Fruit fly (Drosophila melanogaster) whole organism, embryonic: ENCODE measurements around the gene CG42671.
A peak's percentile ranks its signal among the peaks of the same experiment; 100 is the strongest.

Source experiments
- Antp ChIP-seq: fragments of 200-800 bp; sonication (Bioruptor generic); optimal IDR thresholded peaks from 3 replicates; lab custom pipeline; 2016; ENCODE audit warnings: missing biosample characterization, missing genetic modification characterization
- CG10267 ChIP-seq: fragments of 200-800 bp; sonication (Bioruptor generic); optimal IDR thresholded peaks from 2 replicates; lab custom pipeline; 2018; ENCODE audit warnings: missing biosample characterization, mild to moderate bottlenecking, missing genetic modification characterization, moderate library complexity
- CG10565 ChIP-seq: fragments of 200-800 bp; sonication (Bioruptor generic); optimal IDR thresholded peaks from 3 replicates; lab custom pipeline; 2016; ENCODE audit warnings: missing biosample characterization, mild to moderate bottlenecking, missing genetic modification characterization
- CG11695 ChIP-seq: fragments of 200-800 bp; sonication (Bioruptor generic); IDR thresholded peaks from 3 replicates; pipeline ENCODE4 v1.3.6; 2022; ENCODE audit warnings: missing biosample characterization, missing genetic modification characterization
- CG11696 ChIP-seq: fragments of 200-800 bp; sonication (Bioruptor generic); IDR thresholded peaks from 2 replicates; pipeline ENCODE4 v1.3.6; 2022; ENCODE audit warnings: missing biosample characterization, missing genetic modification characterization
- CG12769 ChIP-seq: fragments of 200-800 bp; sonication (Bioruptor generic); optimal IDR thresholded peaks from 2 replicates; lab custom pipeline; 2019; ENCODE audit warnings: missing biosample characterization, mild to moderate bottlenecking, missing genetic modification characterization, moderate library complexity
- CG15601 ChIP-seq: fragments of 200-800 bp; sonication (Bioruptor generic); optimal IDR thresholded peaks from 3 replicates; lab custom pipeline; 2019; ENCODE audit warnings: missing biosample characterization, mild to moderate bottlenecking, missing genetic modification characterization, moderate library complexity
- CG18011 ChIP-seq: fragments of 200-800 bp; sonication (Bioruptor generic); optimal IDR thresholded peaks from 2 replicates; lab custom pipeline; 2017; ENCODE audit warnings: missing biosample characterization, missing genetic modification characterization, mild to moderate bottlenecking, moderate library complexity, missing genotype
- CG2678 ChIP-seq: fragments of 200-800 bp; sonication (Bioruptor generic); optimal IDR thresholded peaks from 3 replicates; lab custom pipeline; 2019; ENCODE audit warnings: missing biosample characterization, mild to moderate bottlenecking, missing genetic modification characterization, moderate library complexity
- CG3163 ChIP-seq: fragments of 200-800 bp; sonication (Bioruptor generic); optimal IDR thresholded peaks from 3 replicates; lab custom pipeline; 2016; ENCODE audit warnings: missing biosample characterization, missing genetic modification characterization
- CG33557 ChIP-seq: fragments of 200-800 bp; sonication (Bioruptor generic); optimal IDR thresholded peaks from 2 replicates; lab custom pipeline; 2019; ENCODE audit warnings: missing biosample characterization, mild to moderate bottlenecking, missing genetic modification characterization, moderate library complexity
- CG34422 ChIP-seq: fragments of 200-800 bp; sonication (Bioruptor generic); IDR thresholded peaks from 3 replicates; pipeline ENCODE4 v1.3.6; 2022; ENCODE audit warnings: missing biosample characterization, missing genetic modification characterization
- CG4707 ChIP-seq: fragments of 200-800 bp; sonication (Bioruptor generic); optimal IDR thresholded peaks from 2 replicates; lab custom pipeline; 2018; ENCODE audit warnings: missing biosample characterization, mild to moderate bottlenecking, missing genetic modification characterization, moderate library complexity
- CG6175 ChIP-seq: fragments of 200-800 bp; sonication (Bioruptor generic); IDR thresholded peaks from 3 replicates; pipeline ENCODE4 v1.3.6; 2022; ENCODE audit warnings: missing biosample characterization, missing genetic modification characterization
- CG7357 ChIP-seq: fragments of 200-800 bp; sonication (Bioruptor generic); IDR thresholded peaks from 3 replicates; pipeline ENCODE4 v1.3.6; 2022; ENCODE audit warnings: missing biosample characterization, missing genetic modification characterization
- CrebB ChIP-seq: fragments of 200-800 bp; sonication (Bioruptor generic); optimal IDR thresholded peaks from 3 replicates; lab custom pipeline; 2018; ENCODE audit warnings: missing biosample characterization, mild to moderate bottlenecking, missing genetic modification characterization
- Drgx ChIP-seq: fragments of 200-800 bp; sonication (Bioruptor generic); IDR thresholded peaks from 2 replicates; pipeline ENCODE4 v1.3.6; 2022; ENCODE audit warnings: missing biosample characterization, missing genetic modification characterization
- HLHmδ ChIP-seq: fragments of 200-800 bp; sonication (Bioruptor generic); optimal IDR thresholded peaks from 2 replicates; lab custom pipeline; 2018; ENCODE audit warnings: missing biosample characterization, mild to moderate bottlenecking, missing genetic modification characterization, moderate library complexity
- MESR4 ChIP-seq: fragments of 200-800 bp; sonication (Bioruptor generic); optimal IDR thresholded peaks from 2 replicates; lab custom pipeline; 2018; ENCODE audit warnings: missing biosample characterization, mild to moderate bottlenecking, missing genetic modification characterization, moderate library complexity
- Rfx ChIP-seq: fragments of 200-800 bp; sonication (Bioruptor generic); IDR thresholded peaks from 2 replicates; pipeline ENCODE4 v1.3.6; 2022; ENCODE audit warnings: missing biosample characterization, missing genetic modification characterization
- Sox102F ChIP-seq: fragments of 200-800 bp; sonication (Bioruptor generic); optimal IDR thresholded peaks from 2 replicates; lab custom pipeline; 2018; ENCODE audit warnings: missing biosample characterization, mild to moderate bottlenecking, missing genetic modification characterization, moderate library complexity
- Trl ChIP-seq, 3 experiments: fragments of >200 bp in 2 of 3; fragments of 200-800 bp in 1 of 3; sonication (Bioruptor generic) in 1 of 3; optimal IDR thresholded peaks; 2 replicates in 1 of 3; 3 replicates in 2 of 3; lab custom pipeline; 2016 to 2017; ENCODE audit warnings: missing biosample characterization in 1 of 3, missing genetic modification characterization in 1 of 3
- ac ChIP-seq: fragments of 200-800 bp; sonication (Bioruptor generic); optimal IDR thresholded peaks from 3 replicates; lab custom pipeline; 2017; ENCODE audit warnings: missing biosample characterization, mild to moderate bottlenecking, missing genetic modification characterization
- ash1 ChIP-seq: fragments of 200-800 bp; sonication (Bioruptor generic); optimal IDR thresholded peaks from 2 replicates; lab custom pipeline; 2018; ENCODE audit warnings: missing biosample characterization, mild to moderate bottlenecking, missing genetic modification characterization
- bbx ChIP-seq: fragments of 200-800 bp; sonication (Bioruptor generic); IDR thresholded peaks from 2 replicates; pipeline ENCODE4 v1.3.6; 2022; ENCODE audit warnings: missing biosample characterization, missing genetic modification characterization; ENCODE audit not compliant: partially characterized antibody
- bsh ChIP-seq, 2 experiments: fragments of 200-800 bp; sonication (Bioruptor generic); optimal IDR thresholded peaks; 2 replicates each; lab custom pipeline; 2017 to 2018; ENCODE audit warnings: mild to moderate bottlenecking in 2 of 2, missing biosample characterization in 2 of 2, missing genetic modification characterization in 2 of 2, moderate library complexity in 1 of 2
- cg ChIP-seq: fragments of 200-800 bp; sonication (Bioruptor generic); optimal IDR thresholded peaks from 3 replicates; lab custom pipeline; 2019; ENCODE audit warnings: missing biosample characterization, mild to moderate bottlenecking, missing genetic modification characterization, moderate library complexity
- chinmo ChIP-seq: fragments of 200-800 bp; sonication (Bioruptor generic); IDR thresholded peaks from 4 replicates; pipeline ENCODE4 v1.3.6; 2022; ENCODE audit warnings: missing biosample characterization, missing genetic modification characterization; ENCODE audit not compliant: partially characterized antibody
- crp ChIP-seq, 2 experiments: fragments of 200-800 bp; sonication (Bioruptor generic); optimal IDR thresholded peaks; 2 replicates in 1 of 2; 3 replicates in 1 of 2; lab custom pipeline; 2017; ENCODE audit warnings: missing biosample characterization in 2 of 2, missing genetic modification characterization in 2 of 2, mild to moderate bottlenecking in 1 of 2, moderate library complexity in 1 of 2
- gfzf ChIP-seq: fragments of 200-800 bp; sonication (Bioruptor generic); optimal IDR thresholded peaks from 2 replicates; lab custom pipeline; 2016; ENCODE audit warnings: missing biosample characterization, mild to moderate bottlenecking, missing genetic modification characterization, moderate library complexity
- her ChIP-seq: fragments of 200-800 bp; sonication (Bioruptor generic); optimal IDR thresholded peaks from 2 replicates; lab custom pipeline; 2016; ENCODE audit warnings: missing biosample characterization, missing genetic modification characterization
- inv ChIP-seq: fragments of 200-800 bp; sonication (Bioruptor generic); IDR thresholded peaks from 2 replicates; pipeline ENCODE4 v1.3.6; 2022; ENCODE audit warnings: missing biosample characterization, missing genetic modification characterization; ENCODE audit not compliant: partially characterized antibody
- lab ChIP-seq: fragments of 200-800 bp; sonication (Bioruptor generic); optimal IDR thresholded peaks from 3 replicates; lab custom pipeline; 2017; ENCODE audit warnings: missing biosample characterization, missing genetic modification characterization, mild to moderate bottlenecking, moderate library complexity, missing genetic modification reagents
- lmd ChIP-seq: fragments of 200-800 bp; sonication (Bioruptor generic); IDR thresholded peaks from 2 replicates; pipeline ENCODE4 v1.3.6; 2022; ENCODE audit warnings: missing biosample characterization, missing genetic modification characterization
- odd ChIP-seq: fragments of 200-800 bp; sonication (Bioruptor generic); optimal IDR thresholded peaks from 2 replicates; lab custom pipeline; 2017; ENCODE audit warnings: missing biosample characterization, mild to moderate bottlenecking, missing genetic modification characterization
- phol ChIP-seq: fragments of 200-800 bp; sonication (Bioruptor generic); optimal IDR thresholded peaks from 3 replicates; lab custom pipeline; 2018; ENCODE audit warnings: missing biosample characterization, mild to moderate bottlenecking, missing genetic modification characterization, moderate library complexity
- sens ChIP-seq: fragments of 200-800 bp; sonication (Bioruptor generic); peaks from one replicate; lab custom pipeline; 2016; ENCODE audit warnings: missing biosample characterization, missing genetic modification characterization
- sna ChIP-seq: fragments of 200-800 bp; sonication (Bioruptor generic); IDR thresholded peaks from 2 replicates; pipeline ENCODE4 v1.3.6; 2022; ENCODE audit warnings: missing biosample characterization, missing genetic modification characterization; ENCODE audit not compliant: partially characterized antibody
- ssp ChIP-seq: fragments of 200-800 bp; sonication (Bioruptor generic); IDR thresholded peaks from 2 replicates; pipeline ENCODE4 v1.3.6; 2022; ENCODE audit warnings: missing biosample characterization, missing genetic modification characterization
- stc ChIP-seq: fragments of 200-800 bp; sonication (Bioruptor generic); IDR thresholded peaks from 2 replicates; pipeline ENCODE4 v1.3.6; 2022; ENCODE audit warnings: missing biosample characterization, missing genetic modification characterization
- tap ChIP-seq: fragments of 200-800 bp; optimal IDR thresholded peaks from 3 replicates; lab custom pipeline; 2019; ENCODE audit warnings: missing biosample characterization, mild to moderate bottlenecking, missing genetic modification characterization, moderate library complexity
- toy ChIP-seq: fragments of 200-800 bp; sonication (Bioruptor generic); IDR thresholded peaks from 2 replicates; pipeline ENCODE4 v1.3.6; 2022; ENCODE audit warnings: missing biosample characterization, missing genetic modification characterization
- twi ChIP-seq: fragments of 200-800 bp; optimal IDR thresholded peaks from 2 replicates; lab custom pipeline; 2019; ENCODE audit warnings: missing biosample characterization, mild to moderate bottlenecking, missing genetic modification characterization, moderate library complexity
- usp ChIP-seq: fragments of >200 bp; optimal IDR thresholded peaks from 2 replicates; lab custom pipeline; 2017; ENCODE audit warnings: missing biosample characterization, missing genetic modification characterization
- vvl ChIP-seq: fragments of 200-800 bp; sonication (Bioruptor generic); IDR thresholded peaks from 2 replicates; pipeline ENCODE4 v1.3.6; 2022; ENCODE audit warnings: missing biosample characterization, missing genetic modification characterization
- yki ChIP-seq: fragments of >200 bp; optimal IDR thresholded peaks from 3 replicates; lab custom pipeline; 2018
- zen ChIP-seq: fragments of 200-800 bp; sonication (Bioruptor generic); optimal IDR thresholded peaks from 3 replicates; lab custom pipeline; 2018; ENCODE audit warnings: missing biosample characterization, mild to moderate bottlenecking, missing genetic modification characterization, moderate library complexity

CG42671 gene

dm6 chr3L:11247370-11248255, 33.3 kb downstream of the CG42671 start (continued):
- peak; percentile 97 for TF ChIP-seq chinmo (GFP tag; lab: Robert Waterston, UW)
- TF ChIP-seq sna (GFP tag; lab: Robert Waterston, UW): peak; percentile 70
- TF ChIP-seq toy: no peak
- TF ChIP-seq vvl (GFP tag; lab: Robert Waterston, UW): peak; percentile 67; the same call in 1 of the 2 replicates
- TF ChIP-seq CG12769 (tag; lab: Kevin White, UChicago): peak; percentile 3
- peak; percentile 22 to 52 for TF ChIP-seq bsh (GFP tag; optimal IDR thresholded peaks at IDR 0.05; lab: Kevin White, UChicago)
- TF ChIP-seq CG15601 (tag; lab: Kevin White, UChicago): peak; percentile 3
- TF ChIP-seq ssp (GFP tag; lab: Robert Waterston, UW): no peak
- peak; percentile 12; the same call in 1 of the 3 replicates for TF ChIP-seq CG6175 (GFP tag; lab: Robert Waterston, UW)
- peak; percentile 37 for TF ChIP-seq CG33557 (GFP tag; lab: Kevin White, UChicago)
- peak; percentile 27; the same call in 1 of the 2 replicates for TF ChIP-seq Rfx (GFP tag; lab: Robert Waterston, UW)
- peak; percentile 43 for TF ChIP-seq CG4707 (GFP tag; lab: Kevin White, UChicago)
- peak; percentile 32 for TF ChIP-seq tap (tag; lab: Kevin White, UChicago)
- TF ChIP-seq lab: peak; percentile 53
- peak; percentile 33 for TF ChIP-seq odd (GFP tag; lab: Kevin White, UChicago)
- TF ChIP-seq crp (GFP tag; optimal IDR thresholded peaks at IDR 0.05; lab: Kevin White, UChicago): peak in 1 of 2 experiments; percentile 78
- 0 out of 3 replicates have a peak, but pooled peaks have one; percentile 14 for TF ChIP-seq CG11695 (GFP tag; lab: Robert Waterston, UW)
- peak; percentile 91 for TF ChIP-seq HLHmδ (GFP tag; lab: Kevin White, UChicago)
- TF ChIP-seq phol (tag; lab: Kevin White, UChicago): no peak
- peak; percentile 96 to 99 for TF ChIP-seq Trl (optimal IDR thresholded peaks at IDR 0.05; lab: Kevin White, UChicago)
- TF ChIP-seq Trl (GFP tag; optimal IDR thresholded peaks at IDR 0.05; lab: Kevin White, UChicago): peak; percentile 21
- TF ChIP-seq CG7357: no peak
- no peak for TF ChIP-seq inv (GFP tag; lab: Robert Waterston, UW)
- peak; percentile 36; the same call in 1 of the 2 replicates for TF ChIP-seq stc
- TF ChIP-seq ac (GFP tag; lab: Kevin White, UChicago): peak; percentile 57
- TF ChIP-seq ash1: peak; percentile 56
- peak; percentile 4 for TF ChIP-seq her
- no peak for TF ChIP-seq usp
- TF ChIP-seq yki (lab: Kevin White, UChicago): peak; percentile 50
- TF ChIP-seq CG2678: no peak
- no peak for TF ChIP-seq MESR4 (GFP tag; lab: Kevin White, UChicago)
- peak; percentile 80 for TF ChIP-seq sens (GFP tag; lab: Kevin White, UChicago)
- TF ChIP-seq CG10267 (tag; lab: Kevin White, UChicago): no peak
- peak; percentile 94 for TF ChIP-seq CG3163 (GFP tag; lab: Kevin White, UChicago)
- no peak for TF ChIP-seq CrebB (tag; lab: Kevin White, UChicago)
- TF ChIP-seq CG10565 (GFP tag; lab: Kevin White, UChicago): no peak
- TF ChIP-seq bbx (GFP tag; lab: Robert Waterston, UW): peak; percentile 54
- no peak for TF ChIP-seq lmd (GFP tag; lab: Robert Waterston, UW)
- TF ChIP-seq Sox102F (GFP tag; lab: Kevin White, UChicago): no peak
- TF ChIP-seq twi (tag; lab: Kevin White, UChicago): peak; percentile 10
- no peak for TF ChIP-seq Antp
- no peak for TF ChIP-seq CG18011 (GFP tag; lab: Kevin White, UChicago)
- TF ChIP-seq gfzf: no peak
- peak; percentile 55 for TF ChIP-seq Drgx (GFP tag; lab: Robert Waterston, UW)
- no peak for TF ChIP-seq zen (tag; lab: Kevin White, UChicago)
- TF ChIP-seq CG34422 (GFP tag; lab: Robert Waterston, UW): peak; percentile 15; the same call in 1 of the 3 replicates
- peak; percentile 88 for TF ChIP-seq cg (GFP tag; lab: Kevin White, UChicago)
- peak; percentile 70 for TF ChIP-seq CG11696 (GFP tag; lab: Robert Waterston, UW)
